Fruit fly (Drosophila melanogaster) whole organism, embryonic: ENCODE results near the gene CG10137.

Experiments used
- Aef1 ChIP-seq: fragments of 200-800 bp; sonication (Bioruptor generic); IDR thresholded peaks from 3 replicates; pipeline ENCODE4 v1.3.6; 2022; ENCODE audit warnings: missing biosample characterization, missing genetic modification characterization
- C15 ChIP-seq: fragments of 200-800 bp; sonication (Bioruptor generic); IDR thresholded peaks from 3 replicates; pipeline ENCODE4 v1.3.6; 2022; ENCODE audit warnings: missing biosample characterization, missing genetic modification characterization
- CG10462 ChIP-seq: fragments of 200-800 bp; sonication (Bioruptor generic); optimal IDR thresholded peaks from 2 replicates; lab custom pipeline; 2016; ENCODE audit warnings: missing biosample characterization, missing genetic modification characterization
- CG10654 ChIP-seq: fragments of 200-800 bp; sonication (Bioruptor generic); optimal IDR thresholded peaks from 2 replicates; lab custom pipeline; 2016; ENCODE audit warnings: missing biosample characterization, missing genetic modification characterization
- CG11247 ChIP-seq: fragments of 200-800 bp; sonication (Bioruptor generic); IDR thresholded peaks from 2 replicates; pipeline ENCODE4 v1.3.6; 2022; ENCODE audit warnings: missing biosample characterization, missing genetic modification characterization
- CG12744 ChIP-seq: fragments of 200-800 bp; sonication (Bioruptor generic); optimal IDR thresholded peaks from 2 replicates; lab custom pipeline; 2016; ENCODE audit warnings: missing biosample characterization, missing genetic modification characterization
- CG2120 ChIP-seq: fragments of 200-800 bp; sonication (Bioruptor generic); optimal IDR thresholded peaks from 3 replicates; lab custom pipeline; 2016; ENCODE audit warnings: missing biosample characterization, missing genetic modification characterization
- CG2678 ChIP-seq: fragments of 200-800 bp; sonication (Bioruptor generic); optimal IDR thresholded peaks from 3 replicates; lab custom pipeline; 2019; ENCODE audit warnings: missing biosample characterization, mild to moderate bottlenecking, missing genetic modification characterization, moderate library complexity
- CG33557 ChIP-seq: fragments of 200-800 bp; sonication (Bioruptor generic); optimal IDR thresholded peaks from 2 replicates; lab custom pipeline; 2019; ENCODE audit warnings: missing biosample characterization, mild to moderate bottlenecking, missing genetic modification characterization, moderate library complexity
- CG4328 ChIP-seq: fragments of 200-800 bp; sonication (Bioruptor generic); optimal IDR thresholded peaks from 3 replicates; lab custom pipeline; 2017; ENCODE audit warnings: missing biosample characterization, missing genetic modification reagents, missing genetic modification characterization
- CG4854 ChIP-seq: fragments of 200-800 bp; sonication (Bioruptor generic); optimal IDR thresholded peaks from 2 replicates; lab custom pipeline; 2016; ENCODE audit warnings: missing biosample characterization, missing genetic modification characterization, inconsistent platforms
- CG6813 ChIP-seq: fragments of 200-800 bp; sonication (Bioruptor generic); optimal IDR thresholded peaks from 2 replicates; lab custom pipeline; 2017; ENCODE audit warnings: missing biosample characterization, missing genetic modification characterization, mild to moderate bottlenecking, moderate library complexity, missing genetic modification reagents
- CG7271 ChIP-seq: fragments of 200-800 bp; sonication (Bioruptor generic); optimal IDR thresholded peaks from 2 replicates; lab custom pipeline; 2018; ENCODE audit warnings: missing biosample characterization, mild to moderate bottlenecking, missing genetic modification characterization, moderate library complexity
- CG8765 ChIP-seq: fragments of 200-800 bp; sonication (Bioruptor generic); IDR thresholded peaks from 2 replicates; pipeline ENCODE4 v1.3.6; 2022; ENCODE audit warnings: missing biosample characterization, missing genetic modification characterization
- CG9817 ChIP-seq: fragments of 200-800 bp; sonication (Bioruptor generic); optimal IDR thresholded peaks from 2 replicates; lab custom pipeline; 2018; ENCODE audit warnings: missing biosample characterization, mild to moderate bottlenecking, missing genetic modification characterization, moderate library complexity
- CHES-1-like ChIP-seq: fragments of 200-800 bp; sonication (Bioruptor generic); optimal IDR thresholded peaks from 2 replicates; lab custom pipeline; 2016; ENCODE audit warnings: missing biosample characterization, missing genetic modification characterization
- CrebB ChIP-seq: fragments of 200-800 bp; sonication (Bioruptor generic); optimal IDR thresholded peaks from 3 replicates; lab custom pipeline; 2018; ENCODE audit warnings: missing biosample characterization, mild to moderate bottlenecking, missing genetic modification characterization
- HHEX ChIP-seq: fragments of 200-800 bp; sonication (Bioruptor generic); optimal IDR thresholded peaks from 3 replicates; lab custom pipeline; 2017; ENCODE audit warnings: missing biosample characterization, mild to moderate bottlenecking, missing genetic modification characterization, missing genetic modification reagents
- HLH3B ChIP-seq: fragments of 200-800 bp; sonication (Bioruptor generic); IDR thresholded peaks from 2 replicates; pipeline ENCODE4 v1.3.6; 2022; ENCODE audit warnings: missing biosample characterization, missing genetic modification characterization
- Hmx ChIP-seq: fragments of 200-800 bp; sonication (Bioruptor generic); optimal IDR thresholded peaks from 2 replicates; lab custom pipeline; 2016; ENCODE audit warnings: missing biosample characterization, missing genetic modification characterization
- NC2α ChIP-seq: fragments of 200-800 bp; sonication (Bioruptor generic); optimal IDR thresholded peaks from 2 replicates; lab custom pipeline; 2016; ENCODE audit warnings: missing biosample characterization, missing genetic modification characterization
- NC2β ChIP-seq: fragments of 200-800 bp; sonication (Bioruptor generic); optimal IDR thresholded peaks from 2 replicates; lab custom pipeline; 2016; ENCODE audit warnings: missing biosample characterization, missing genetic modification characterization
- Neu2 ChIP-seq: fragments of 200-800 bp; sonication (Bioruptor generic); optimal IDR thresholded peaks from 3 replicates; lab custom pipeline; 2016; ENCODE audit warnings: missing biosample characterization, missing genetic modification characterization, borderline replicate concordance
- Optix ChIP-seq: fragments of 200-800 bp; sonication (Bioruptor generic); IDR thresholded peaks from 3 replicates; pipeline ENCODE4 v1.3.6; 2022; ENCODE audit warnings: missing biosample characterization, missing genetic modification characterization
- Ptx1 ChIP-seq: fragments of 200-800 bp; sonication (Bioruptor generic); IDR thresholded peaks from 2 replicates; pipeline ENCODE4 v1.3.6; 2022; ENCODE audit warnings: missing biosample characterization, missing genetic modification characterization
- Spps ChIP-seq: fragments of 200-800 bp; sonication (Bioruptor generic); optimal IDR thresholded peaks from 2 replicates; lab custom pipeline; 2018; ENCODE audit warnings: missing biosample characterization, mild to moderate bottlenecking, missing genetic modification characterization
- Stat92E ChIP-seq, 3 experiments: fragments of >200 bp in 2 of 3; fragments of 200-800 bp in 1 of 3; sonication (Bioruptor generic) in 1 of 3; optimal IDR thresholded peaks; 2 replicates each; lab custom pipeline; 2017 to 2019; ENCODE audit warnings: missing biosample characterization in 3 of 3, missing genetic modification characterization in 3 of 3, mild to moderate bottlenecking in 1 of 3, moderate library complexity in 1 of 3
- TFAM ChIP-seq: fragments of 200-800 bp; sonication (Bioruptor generic); optimal IDR thresholded peaks from 2 replicates; lab custom pipeline; 2017; ENCODE audit warnings: missing biosample characterization, missing genetic modification characterization, inconsistent platforms
- Xbp1 ChIP-seq: fragments of 200-800 bp; sonication (Bioruptor generic); optimal IDR thresholded peaks from 3 replicates; lab custom pipeline; 2016; ENCODE audit warnings: missing biosample characterization, mild to moderate bottlenecking, missing genetic modification characterization
- ato ChIP-seq: fragments of 200-800 bp; sonication (Bioruptor generic); IDR thresholded peaks from 2 replicates; pipeline ENCODE4 v1.3.6; 2022; ENCODE audit warnings: missing biosample characterization, missing genetic modification characterization; ENCODE audit not compliant: partially characterized antibody
- cad ChIP-seq: fragments of >200 bp; optimal IDR thresholded peaks from 2 replicates; lab custom pipeline; 2017; ENCODE audit warnings: missing biosample characterization, missing genetic modification characterization
- croc ChIP-seq: fragments of 200-800 bp; sonication (Bioruptor generic); conservative IDR thresholded peaks from 3 replicates; pipeline ENCODE4 v1.3.6; 2022; ENCODE audit warnings: missing biosample characterization, missing genetic modification characterization
- dimm ChIP-seq: fragments of 200-800 bp; sonication (Bioruptor generic); IDR thresholded peaks from 2 replicates; pipeline ENCODE4 v1.3.6; 2022; ENCODE audit warnings: missing biosample characterization, missing genetic modification characterization
- disco-r ChIP-seq: fragments of 200-800 bp; sonication (Bioruptor generic); optimal IDR thresholded peaks from 2 replicates; lab custom pipeline; 2016; ENCODE audit warnings: missing biosample characterization, missing genetic modification characterization
- fd3F ChIP-seq: fragments of 200-800 bp; sonication (Bioruptor generic); optimal IDR thresholded peaks from 2 replicates; lab custom pipeline; 2018; ENCODE audit warnings: missing biosample characterization, mild to moderate bottlenecking, missing genetic modification characterization, moderate library complexity
- gce ChIP-seq: fragments of 200-800 bp; sonication (Bioruptor generic); IDR thresholded peaks from 3 replicates; pipeline ENCODE4 v1.3.6; 2022; ENCODE audit warnings: missing biosample characterization, missing genetic modification characterization
- gcm ChIP-seq: fragments of 200-800 bp; sonication (Bioruptor generic); optimal IDR thresholded peaks from 2 replicates; lab custom pipeline; 2019; ENCODE audit warnings: missing biosample characterization, mild to moderate bottlenecking, missing genetic modification characterization, moderate library complexity
- hbn ChIP-seq: fragments of 200-800 bp; sonication (Bioruptor generic); IDR thresholded peaks from 2 replicates; pipeline ENCODE4 v1.3.6; 2022; ENCODE audit warnings: missing biosample characterization, missing genetic modification characterization; ENCODE audit not compliant: partially characterized antibody
- kni ChIP-seq: fragments of 200-800 bp; sonication (Bioruptor generic); optimal IDR thresholded peaks from 3 replicates; lab custom pipeline; 2017; ENCODE audit warnings: mild to moderate bottlenecking, missing biosample characterization, missing genetic modification reagents, missing genetic modification characterization
- lov ChIP-seq, 2 experiments: fragments of 200-800 bp in 1 of 2; fragments of >200 bp in 1 of 2; sonication (Bioruptor generic) in 1 of 2; IDR thresholded peaks in 1 of 2; optimal IDR thresholded peaks in 1 of 2; 2 replicates in 1 of 2; 3 replicates in 1 of 2; pipeline versions ENCODE4 v1.3.6 to Lab custom; 2017 to 2022; ENCODE audit warnings: missing biosample characterization in 1 of 2, missing genetic modification characterization in 1 of 2
- luna ChIP-seq: fragments of 200-800 bp; sonication (Bioruptor generic); optimal IDR thresholded peaks from 2 replicates; lab custom pipeline; 2016; ENCODE audit warnings: missing biosample characterization, missing genetic modification characterization
- maf-S ChIP-seq: fragments of 200-800 bp; sonication (Bioruptor generic); optimal IDR thresholded peaks from 2 replicates; lab custom pipeline; 2016; ENCODE audit warnings: missing biosample characterization, missing genetic modification characterization
- otp ChIP-seq: fragments of 200-800 bp; sonication (Bioruptor generic); IDR thresholded peaks from 3 replicates; pipeline ENCODE4, ENCODE4 v1.3.6; 2022; ENCODE audit warnings: missing biosample characterization, missing genetic modification characterization
- p53 ChIP-seq: fragments of 200-800 bp; sonication (Bioruptor generic); optimal IDR thresholded peaks from 2 replicates; lab custom pipeline; 2016; ENCODE audit warnings: missing biosample characterization, missing genetic modification characterization
- ranshi ChIP-seq: fragments of 200-800 bp; sonication (Bioruptor generic); IDR thresholded peaks from 2 replicates; pipeline ENCODE4 v1.3.6; 2022; ENCODE audit warnings: missing biosample characterization, missing genetic modification characterization
- repo ChIP-seq: fragments of 200-800 bp; sonication (Bioruptor generic); optimal IDR thresholded peaks from 2 replicates; lab custom pipeline; 2016; ENCODE audit warnings: missing biosample characterization, missing genetic modification characterization
- row ChIP-seq: fragments of 200-800 bp; sonication (Bioruptor generic); IDR thresholded peaks from 3 replicates; pipeline ENCODE4 v1.3.6; 2022; ENCODE audit warnings: missing biosample characterization, missing genetic modification characterization
- sd ChIP-seq: fragments of 200-800 bp; sonication (Bioruptor generic); optimal IDR thresholded peaks from 3 replicates; lab custom pipeline; 2018; ENCODE audit warnings: missing biosample characterization, mild to moderate bottlenecking, missing genetic modification characterization, moderate library complexity
- twi ChIP-seq: fragments of 200-800 bp; optimal IDR thresholded peaks from 2 replicates; lab custom pipeline; 2019; ENCODE audit warnings: missing biosample characterization, mild to moderate bottlenecking, missing genetic modification characterization, moderate library complexity
- zen2 ChIP-seq: fragments of 200-800 bp; sonication (Bioruptor generic); IDR thresholded peaks from 3 replicates; pipeline ENCODE4 v1.3.6; 2022; ENCODE audit warnings: missing biosample characterization, missing genetic modification characterization; ENCODE audit not compliant: partially characterized antibody

Gene CG10137

dm6 chr2L:19582185-19582584, 55.7 kb downstream of the CG10137 start, which contains the start of gene Hakai (continued):
- TF ChIP-seq NC2β (GFP tag; lab: Kevin White, UChicago) = peak; percentile 41
- TF ChIP-seq C15 (GFP tag; lab: Robert Waterston, UW) = no peak
- 0 out of 3 replicates have a peak, but pooled peaks have one; percentile 45 for TF ChIP-seq Aef1
- no peak for TF ChIP-seq CG8765 (GFP tag; lab: Robert Waterston, UW)
- peak; percentile 45 for TF ChIP-seq CG2678 (tag; lab: Kevin White, UChicago)
- TF ChIP-seq ato = no peak
- peak; percentile 2 for TF ChIP-seq CG12744 (GFP tag; lab: Kevin White, UChicago)
- peak; percentile 60 for TF ChIP-seq CG11247 (GFP tag; lab: Robert Waterston, UW)
- TF ChIP-seq lov (optimal IDR thresholded peaks at IDR 0.05; lab: Kevin White, UChicago) = no peak
- no peak for TF ChIP-seq lov (GFP tag; IDR thresholded peaks at IDR 0.05; lab: Robert Waterston, UW)
- TF ChIP-seq CG4328 (GFP tag; lab: Kevin White, UChicago) = peak; percentile 33
- no peak for TF ChIP-seq CG4854 (GFP tag; lab: Kevin White, UChicago)
- peak; percentile 82 for TF ChIP-seq ranshi (GFP tag; lab: Robert Waterston, UW)
- TF ChIP-seq Spps = no peak
- TF ChIP-seq gcm (GFP tag; lab: Kevin White, UChicago) = peak; percentile 13
- TF ChIP-seq hbn (GFP tag; lab: Robert Waterston, UW) = 0 out of 2 replicates have a peak, but pooled peaks have one; percentile 44
- TF ChIP-seq croc (GFP tag; lab: Robert Waterston, UW) = peak; percentile 46; the same call in 2 of the 3 replicates
- TF ChIP-seq TFAM (GFP tag; lab: Kevin White, UChicago) = no peak
- TF ChIP-seq CG10462 (GFP tag; lab: Kevin White, UChicago) = no peak
- TF ChIP-seq Hmx = no peak
- TF ChIP-seq CG6813 = peak; percentile 35
- TF ChIP-seq Neu2 (GFP tag; lab: Kevin White, UChicago) = peak; percentile 8
- TF ChIP-seq Stat92E (GFP tag; optimal IDR thresholded peaks at IDR 0.05; lab: Kevin White, UChicago) = no peak
- no peak for TF ChIP-seq dimm (GFP tag; lab: Robert Waterston, UW)
- peak; percentile 73 for TF ChIP-seq row (GFP tag; lab: Robert Waterston, UW)
- peak; percentile 32 for TF ChIP-seq HHEX (GFP tag; lab: Kevin White, UChicago)
- TF ChIP-seq maf-S (GFP tag; lab: Kevin White, UChicago) = peak; percentile 5
- no peak for TF ChIP-seq CrebB
- TF ChIP-seq CG33557 (GFP tag; lab: Kevin White, UChicago) = no peak
- TF ChIP-seq p53 = peak; percentile 45
- TF ChIP-seq kni (GFP tag; lab: Kevin White, UChicago) = no peak
- peak; percentile 77 for TF ChIP-seq CHES-1-like
- TF ChIP-seq luna (GFP tag; lab: Kevin White, UChicago) = peak; percentile 25
- peak; percentile 75 for TF ChIP-seq CG2120 (GFP tag; lab: Kevin White, UChicago)
- no peak for TF ChIP-seq cad (GFP tag; lab: Kevin White, UChicago)
- TF ChIP-seq disco-r = no peak
- TF ChIP-seq repo (GFP tag; lab: Kevin White, UChicago) = peak; percentile 77
- peak; percentile 81 for TF ChIP-seq Xbp1 (GFP tag; lab: Kevin White, UChicago)
- peak; percentile 41 for TF ChIP-seq CG9817
- TF ChIP-seq fd3F (GFP tag; lab: Kevin White, UChicago) = peak; percentile 10
- TF ChIP-seq gce (GFP tag; lab: Robert Waterston, UW) = 0 out of 3 replicates have a peak, but pooled peaks have one; percentile 55
- 0 out of 2 replicates have a peak, but pooled peaks have one; percentile 36 for TF ChIP-seq HLH3B (GFP tag; lab: Robert Waterston, UW)
- peak; percentile 46; the same call in 1 of the 3 replicates for TF ChIP-seq Optix (GFP tag; lab: Robert Waterston, UW)
- TF ChIP-seq CG10654 (GFP tag; lab: Kevin White, UChicago) = peak; percentile 53
- TF ChIP-seq Ptx1 (GFP tag; lab: Robert Waterston, UW) = peak; percentile 62
- no peak; the same call in 2 of the 3 replicates for TF ChIP-seq otp
- TF ChIP-seq sd (tag; lab: Kevin White, UChicago) = no peak
- TF ChIP-seq NC2α (GFP tag; lab: Kevin White, UChicago) = peak; percentile 52
- no peak for TF ChIP-seq zen2
- peak; percentile 42 for TF ChIP-seq CG7271 (tag; lab: Kevin White, UChicago)
- TF ChIP-seq twi (tag; lab: Kevin White, UChicago) = peak; percentile 32
